Worm (Caenorhabditis elegans) whole organism, young adult: Measurements from ENCODE around the gene pptr-2.

ENCODE experiments used
- F23B12.7 ChIP-seq: sonication (generic microtip); optimal IDR thresholded peaks from 2 replicates; lab custom pipeline; 2017; ENCODE audit warnings: missing genetic modification characterization, mild to moderate bottlenecking, missing compliant biosample characterization, antibody characterized with exemption, moderate library complexity; ENCODE audit not compliant: insufficient read depth
- F33H1.4 ChIP-seq: fragments of 200-800 bp; sonication (Bioruptor generic); IDR thresholded peaks from 2 replicates; pipeline ENCODE4 v1.3.6; 2022; ENCODE audit warnings: missing genetic modification reagents, missing genetic modification characterization, missing compliant biosample characterization
- ama-1 ChIP-seq, 3 experiments: fragments of 150-350 bp in 1 of 3; sonication (generic microtip) in 2 of 3; optimal IDR thresholded peaks; 2 replicates each; lab custom pipeline; 2014 to 2018; ENCODE audit warnings: missing biosample characterization in 2 of 3, missing genetic modification characterization in 2 of 3, missing genetic modification reagents in 2 of 3
- aptf-2 ChIP-seq: fragments of 200-800 bp; sonication (Bioruptor generic); conservative IDR thresholded peaks from 2 replicates; pipeline ENCODE4 v1.3.6; 2022; ENCODE audit warnings: missing genetic modification reagents, missing genetic modification characterization, missing compliant biosample characterization
- attf-5 ChIP-seq: fragments of 200-800 bp; sonication (Bioruptor generic); optimal IDR thresholded peaks from 2 replicates; lab custom pipeline; 2018; ENCODE audit warnings: mild to moderate bottlenecking, missing genetic modification characterization, missing compliant biosample characterization
- dpff-1 ChIP-seq: sonication (generic microtip); optimal IDR thresholded peaks from 2 replicates; lab custom pipeline; 2017; ENCODE audit warnings: mild to moderate bottlenecking, missing genetic modification characterization, missing compliant biosample characterization
- ets-4 ChIP-seq: fragments of 200-800 bp; sonication (Bioruptor generic); optimal IDR thresholded peaks from 2 replicates; lab custom pipeline; 2018; ENCODE audit warnings: mild to moderate bottlenecking, missing genetic modification characterization, missing compliant biosample characterization
- lir-1 ChIP-seq: fragments of 200-800 bp; sonication (Bioruptor generic); conservative IDR thresholded peaks from 2 replicates; pipeline ENCODE4 v1.3.6; 2022; ENCODE audit warnings: missing genetic modification reagents, missing genetic modification characterization, missing compliant biosample characterization
- nfya-1 ChIP-seq: sonication (generic microtip); optimal IDR thresholded peaks from 2 replicates; lab custom pipeline; 2017; ENCODE audit warnings: antibody characterized with exemption, missing compliant biosample characterization, missing genetic modification characterization, borderline replicate concordance; ENCODE audit not compliant: insufficient read depth
- repo-1 ChIP-seq: sonication (generic microtip); optimal IDR thresholded peaks from 2 replicates; lab custom pipeline; 2017; ENCODE audit warnings: mild to moderate bottlenecking, missing genetic modification characterization, missing compliant biosample characterization
- unc-62 ChIP-seq: fragments of 150-350 bp; optimal IDR thresholded peaks from 2 replicates; lab custom pipeline; 2014; ENCODE audit warnings: missing biosample characterization, missing genetic modification reagents, missing genetic modification characterization

DNA sequence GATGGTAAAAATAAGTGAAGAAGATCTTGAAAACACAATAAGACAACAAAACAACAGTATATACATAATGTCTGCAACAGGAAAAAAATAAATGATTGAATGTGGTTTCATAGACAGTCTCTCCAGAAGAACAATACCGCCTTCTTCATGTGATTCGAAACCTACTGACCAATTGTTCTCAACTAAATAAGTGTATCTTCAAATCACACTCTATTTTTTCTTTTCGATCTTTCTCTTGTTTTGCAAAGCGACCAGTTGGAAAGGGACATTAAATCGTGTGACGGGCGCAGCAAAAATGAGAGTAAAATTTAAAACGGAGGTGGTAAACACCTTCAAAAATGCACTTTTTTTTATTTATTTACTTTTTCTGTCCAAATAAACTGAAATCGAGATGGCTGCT lies 27.2 kb upstream of the pptr-2 start:
- TF ChIP-seq dpff-1 (tag; lab: Kevin White, UChicago) (no peak), attf-5 (GFP tag; lab: Kevin White, UChicago) (no peak), ama-1 (optimal IDR thresholded peaks at IDR 0.05; lab: Kevin White, UChicago) (no peak), ama-1 (GFP tag; optimal IDR thresholded peaks at IDR 0.05; lab: Kevin White, UChicago) (no peak), nfya-1 (tag; lab: Kevin White, UChicago) (no peak), lir-1 (GFP tag; lab: Robert Waterston, UW) (no peak), repo-1 (tag; lab: Kevin White, UChicago) (no peak), unc-62 (GFP tag; lab: Kevin White, UChicago) (no peak), ets-4 (no peak), aptf-2 (no peak), F23B12.7 (no peak), F33H1.4 (GFP tag; lab: Robert Waterston, UW) (no peak)
